Fruit fly (Drosophila melanogaster): ENCODE results near the gene Rpn3.

dm6 chr2L:19088895-19089294, 37.3 kb downstream of the Rpn3 start:
- TF ChIP-seq Crg-1 (GFP tag; optimal IDR thresholded peaks at IDR 0.05) (no peak), CG12768 (GFP tag; optimal IDR thresholded peaks at IDR 0.05) (no peak), Clk (GFP tag; optimal IDR thresholded peaks at IDR 0.05) (no peak), CG7101 (tag; optimal IDR thresholded peaks at IDR 0.05) (no peak), CG14711 (tag; optimal IDR thresholded peaks at IDR 0.05) (no peak), cnc (optimal IDR thresholded peaks at IDR 0.05) (no peak), tj (GFP tag; optimal IDR thresholded peaks at IDR 0.05) (no peak), CG33017 (tag; optimal IDR thresholded peaks at IDR 0.05) (no peak), CG11617 (GFP tag; optimal IDR thresholded peaks at IDR 0.05) (no peak), bab1 (GFP tag; optimal IDR thresholded peaks at IDR 0.05) (no peak), cic (GFP tag; optimal IDR thresholded peaks at IDR 0.05) (no peak), CG5204 (GFP tag; optimal IDR thresholded peaks at IDR 0.05) (no peak), Hr96 (GFP tag; optimal IDR thresholded peaks at IDR 0.05) (no peak)
